Fruit fly (Drosophila melanogaster) whole organism, wandering third instar larva: ENCODE results near the gene CG43182.

Source experiments
- Abd-B ChIP-seq: fragments of >200 bp; optimal IDR thresholded peaks from 2 replicates; lab custom pipeline; 2017; ENCODE audit warnings: missing biosample characterization, missing genetic modification characterization
- CG32264 ChIP-seq: fragments of 200-800 bp; sonication (Bioruptor generic); optimal IDR thresholded peaks from 2 replicates; lab custom pipeline; 2016; ENCODE audit warnings: missing biosample characterization, missing genetic modification characterization
- CG9705 ChIP-seq: fragments of 200-800 bp; sonication (Bioruptor generic); optimal IDR thresholded peaks from 2 replicates; lab custom pipeline; 2018; ENCODE audit warnings: missing biosample characterization, mild to moderate bottlenecking, missing genetic modification characterization
- CrebA ChIP-seq: fragments of 200-800 bp; sonication (Bioruptor generic); optimal IDR thresholded peaks from 2 replicates; lab custom pipeline; 2016; ENCODE audit warnings: missing biosample characterization, mild to moderate bottlenecking, missing genetic modification characterization, borderline replicate concordance
- Dif ChIP-seq: fragments of 200-275, 200-300 bp; sonication (Bioruptor generic); optimal IDR thresholded peaks from 2 replicates; lab custom pipeline; 2018; ENCODE audit warnings: missing biosample characterization, missing genetic modification characterization; ENCODE audit not compliant: partially characterized antibody
- GATAd ChIP-seq: sonication (Bioruptor generic); optimal IDR thresholded peaks from 2 replicates; lab custom pipeline; 2016; ENCODE audit warnings: missing biosample characterization, missing genetic modification characterization
- HLH106 ChIP-seq: fragments of 200-800 bp; optimal IDR thresholded peaks from 3 replicates; lab custom pipeline; 2019; ENCODE audit warnings: missing biosample characterization, mild to moderate bottlenecking, missing genetic modification characterization, moderate library complexity
- Hr78 ChIP-seq: fragments of >200 bp; optimal IDR thresholded peaks from 2 replicates; lab custom pipeline; 2017; ENCODE audit warnings: missing biosample characterization, missing genetic modification characterization
- Hr83 ChIP-seq: fragments of 200-300 bp; sonication (Bioruptor generic); optimal IDR thresholded peaks from 2 replicates; lab custom pipeline; 2016; ENCODE audit warnings: missing biosample characterization, mild to moderate bottlenecking, missing genetic modification characterization, moderate library complexity; ENCODE audit not compliant: poor library complexity, severe bottlenecking
- Mio ChIP-seq: sonication (Bioruptor generic); optimal IDR thresholded peaks from 2 replicates; lab custom pipeline; 2016; ENCODE audit warnings: missing biosample characterization, missing genetic modification characterization
- Myc ChIP-seq: fragments of >200 bp; optimal IDR thresholded peaks from 2 replicates; lab custom pipeline; 2017
- N ChIP-seq: fragments of >200 bp; optimal IDR thresholded peaks from 2 replicates; lab custom pipeline; 2018; ENCODE audit warnings: missing biosample characterization, missing external identifiers, missing genetic modification characterization
- OdsH ChIP-seq: fragments of 200-800 bp; sonication (Bioruptor generic); optimal IDR thresholded peaks from 2 replicates; lab custom pipeline; 2016; ENCODE audit warnings: missing biosample characterization, mild to moderate bottlenecking, missing genetic modification characterization
- Sp1 ChIP-seq: fragments of 200-800 bp; sonication (Bioruptor generic); optimal IDR thresholded peaks from 3 replicates; lab custom pipeline; 2019; ENCODE audit warnings: missing biosample characterization, mild to moderate bottlenecking, missing genetic modification characterization, moderate library complexity
- Vsx2 ChIP-seq: fragments of 200-300, 225-300 bp; sonication (Bioruptor generic); optimal IDR thresholded peaks from 2 replicates; lab custom pipeline; 2018; ENCODE audit warnings: missing biosample characterization, missing genetic modification characterization; ENCODE audit not compliant: partially characterized antibody
- brk ChIP-seq: fragments of 200-800 bp; sonication (Bioruptor generic); optimal IDR thresholded peaks from 2 replicates; lab custom pipeline; 2016; ENCODE audit warnings: missing biosample characterization, mild to moderate bottlenecking, missing genetic modification characterization
- dl ChIP-seq, 2 experiments: fragments of 175-275, 200-275 bp in 1 of 2; fragments of 200-275 bp in 1 of 2; sonication (Bioruptor generic); optimal IDR thresholded peaks; lab custom pipeline; 2018; ENCODE audit warnings: mild to moderate bottlenecking in 2 of 2, missing biosample characterization in 2 of 2, missing genetic modification characterization in 2 of 2, moderate library complexity in 2 of 2; ENCODE audit not compliant: partially characterized antibody in 2 of 2, insufficient read depth in 1 of 2
- dmrt93B ChIP-seq: fragments of 200-800 bp; sonication (Bioruptor generic); optimal IDR thresholded peaks from 2 replicates; lab custom pipeline; 2018; ENCODE audit warnings: missing biosample characterization, mild to moderate bottlenecking, missing genetic modification characterization
- dsf ChIP-seq: sonication (Bioruptor generic); optimal IDR thresholded peaks from 2 replicates; lab custom pipeline; 2016; ENCODE audit warnings: missing biosample characterization, missing genetic modification characterization, borderline replicate concordance
- ey ChIP-seq: fragments of 200-800 bp; sonication (Bioruptor generic); optimal IDR thresholded peaks from 2 replicates; lab custom pipeline; 2016; ENCODE audit warnings: missing biosample characterization, missing genetic modification characterization
- fru ChIP-seq: fragments of 200-800 bp; sonication (Bioruptor generic); optimal IDR thresholded peaks from 3 replicates; lab custom pipeline; 2016; ENCODE audit warnings: missing biosample characterization, mild to moderate bottlenecking, missing genetic modification characterization
- h ChIP-seq: fragments of 200-800 bp; sonication (Bioruptor generic); optimal IDR thresholded peaks from 3 replicates; lab custom pipeline; 2016; ENCODE audit warnings: missing biosample characterization, mild to moderate bottlenecking, missing genetic modification characterization
- jim ChIP-seq: fragments of 175-275, 200-325 bp; sonication (Bioruptor generic); optimal IDR thresholded peaks from 2 replicates; lab custom pipeline; 2016; ENCODE audit warnings: missing biosample characterization, mild to moderate bottlenecking, missing genetic modification characterization
- lola ChIP-seq: fragments of >200 bp; optimal IDR thresholded peaks from 2 replicates; lab custom pipeline; 2017; ENCODE audit warnings: missing biosample characterization, missing genetic modification characterization
- pan ChIP-seq: fragments of >200 bp; optimal IDR thresholded peaks from 2 replicates; lab custom pipeline; 2017
- psq ChIP-seq: fragments of 200-800 bp; sonication (Bioruptor generic); optimal IDR thresholded peaks from 3 replicates; lab custom pipeline; 2017; ENCODE audit warnings: missing biosample characterization, mild to moderate bottlenecking, missing genetic modification characterization, moderate library complexity
- rgr ChIP-seq: fragments of 200-800 bp; sonication (Bioruptor generic); optimal IDR thresholded peaks from 3 replicates; lab custom pipeline; 2016; ENCODE audit warnings: missing biosample characterization, mild to moderate bottlenecking, missing genetic modification characterization
- sage ChIP-seq: fragments of 200-800 bp; sonication (Bioruptor generic); optimal IDR thresholded peaks from 2 replicates; lab custom pipeline; 2016; ENCODE audit warnings: missing biosample characterization, mild to moderate bottlenecking, missing genetic modification characterization
- sv ChIP-seq: fragments of 200-800 bp; sonication (Bioruptor generic); optimal IDR thresholded peaks from 3 replicates; lab custom pipeline; 2016; ENCODE audit warnings: missing biosample characterization, missing genetic modification characterization
- tai ChIP-seq: sonication (Bioruptor generic); optimal IDR thresholded peaks from 2 replicates; lab custom pipeline; 2016; ENCODE audit warnings: missing biosample characterization, missing genetic modification characterization
- woc ChIP-seq: sonication (Bioruptor generic); optimal IDR thresholded peaks from 2 replicates; lab custom pipeline; 2016; ENCODE audit warnings: missing biosample characterization, mild to moderate bottlenecking, missing genetic modification characterization

Gene CG43182

DNA sequence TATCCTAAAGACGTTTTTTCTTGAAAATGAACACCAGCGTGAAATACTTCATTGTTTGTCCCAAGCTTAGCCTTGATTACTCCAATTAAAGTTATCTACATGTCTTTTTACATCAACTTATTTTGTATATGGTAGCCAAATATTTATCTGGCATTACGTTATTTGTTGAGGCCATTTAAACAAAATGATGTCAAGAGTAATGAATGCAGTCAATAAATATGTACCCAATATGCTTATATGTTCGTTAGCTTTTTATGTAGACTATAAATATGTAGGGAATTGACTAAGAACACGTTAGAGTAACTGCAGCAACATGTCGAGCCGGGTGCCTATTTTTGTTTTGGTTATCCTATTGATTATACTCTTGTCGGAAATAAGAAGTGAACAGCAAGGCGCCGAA, 2.6 kb upstream of the CG43182 start, which contains the start of gene CG43181:
Gene CG43181, plus strand, starts transcription at position 301 of the 400 bp plus-strand sequence.
- TF ChIP-seq dsf (GFP tag; lab: Kevin White, UChicago) (no peak), CG9705 (GFP tag; lab: Kevin White, UChicago) (no peak), lola (GFP tag; lab: Kevin White, UChicago) (no peak), Dif (GFP tag; lab: Kevin White, UChicago) (no peak), CG32264 (GFP tag; lab: Kevin White, UChicago) (no peak), jim (no peak), Abd-B (no peak), GATAd (GFP tag; lab: Kevin White, UChicago) (no peak)

DNA sequence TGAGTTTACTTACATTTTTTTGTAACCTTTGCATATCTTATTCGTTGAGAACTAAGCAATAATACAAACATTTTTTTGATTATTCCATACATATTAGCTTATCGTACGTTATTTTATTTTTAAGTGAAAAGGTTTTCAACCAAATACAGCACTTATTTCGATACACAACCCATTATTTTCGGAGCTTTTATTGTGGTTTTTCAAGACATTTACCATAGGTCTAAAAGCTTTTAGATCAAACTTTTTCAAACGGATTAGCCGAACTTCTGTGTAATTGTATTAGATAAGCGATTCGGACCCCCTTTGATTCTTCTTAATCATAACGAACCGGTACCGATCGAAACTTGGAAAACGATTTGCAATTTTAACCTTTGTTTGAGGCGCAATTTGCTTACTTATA, 1.9 kb upstream of the CG43182 start:
- TF ChIP-seq lola (GFP tag; lab: Kevin White, UChicago) = no peak
- no peak for TF ChIP-seq CG9705 (GFP tag; lab: Kevin White, UChicago)
- TF ChIP-seq HLH106 (tag; lab: Kevin White, UChicago) = no peak
- TF ChIP-seq psq (GFP tag; lab: Kevin White, UChicago) = no peak
- TF ChIP-seq CG32264 (GFP tag; lab: Kevin White, UChicago) = no peak
- no peak for TF ChIP-seq pan (lab: Kevin White, UChicago)
- TF ChIP-seq woc (GFP tag; lab: Kevin White, UChicago) = no peak
- TF ChIP-seq dmrt93B = no peak
- TF ChIP-seq brk (GFP tag; lab: Kevin White, UChicago) = no peak
- TF ChIP-seq Myc = no peak
- TF ChIP-seq h (GFP tag; lab: Kevin White, UChicago) = no peak
- TF ChIP-seq Abd-B = no peak
- no peak for TF ChIP-seq jim
- no peak for TF ChIP-seq ey
- TF ChIP-seq, all 38 proteins: peak for 0

DNA sequence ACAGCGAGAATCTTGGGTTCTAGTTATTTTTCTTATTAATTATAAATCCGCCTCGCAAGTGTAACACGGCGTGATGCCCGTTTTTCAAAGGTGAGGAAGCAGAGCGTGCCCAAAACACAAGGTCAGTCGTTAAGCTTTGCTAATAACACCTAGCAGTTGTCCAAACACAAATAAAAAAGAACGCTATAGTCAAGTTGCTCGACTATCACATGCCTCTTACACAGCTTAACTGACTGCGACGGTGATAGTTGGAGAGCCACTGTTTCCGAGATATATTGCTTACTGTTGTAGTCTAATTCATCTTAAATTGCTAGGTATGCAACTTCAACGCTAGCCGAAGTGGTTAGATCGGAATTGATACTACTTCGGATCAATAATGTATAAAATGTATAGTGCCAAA, 1.3 kb upstream of the CG43182 start:
- TF ChIP-seq CG9705 (GFP tag; lab: Kevin White, UChicago) (no peak), Abd-B (no peak), N (GFP tag; lab: Kevin White, UChicago) (no peak), HLH106 (tag; lab: Kevin White, UChicago) (no peak), pan (lab: Kevin White, UChicago) (no peak), tai (GFP tag; lab: Kevin White, UChicago) (no peak), Hr78 (no peak), Dif (GFP tag; lab: Kevin White, UChicago) (no peak)

DNA sequence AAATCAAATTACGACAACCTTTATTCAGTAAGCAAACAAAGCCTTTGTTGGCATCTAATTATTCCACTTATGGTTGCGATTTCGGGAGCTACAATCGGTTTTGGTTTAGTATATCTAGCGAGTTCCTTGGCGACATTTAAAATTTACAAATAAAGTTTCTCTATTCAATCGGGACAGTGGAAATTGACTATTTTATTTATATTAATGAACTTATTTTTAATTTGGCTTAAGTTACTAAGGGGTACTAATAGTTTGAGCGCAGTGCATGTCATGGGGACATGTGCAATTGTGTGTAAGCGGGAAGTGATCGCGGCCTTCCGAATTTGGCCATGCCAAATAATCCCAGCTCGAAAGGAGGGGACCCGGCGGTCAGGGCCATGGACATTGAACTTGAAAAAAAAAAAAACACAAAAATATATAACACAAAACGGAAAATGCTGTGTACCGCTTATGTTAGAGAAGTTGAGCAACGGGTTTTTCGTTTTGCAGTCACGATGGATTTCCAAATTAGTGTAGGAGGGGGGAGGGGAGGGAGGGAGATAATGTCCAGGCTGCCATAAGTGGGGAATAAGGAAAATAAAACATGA, 1.2 kb downstream of the CG43182 start:
- no peak for TF ChIP-seq Sp1 (GFP tag; lab: Kevin White, UChicago)
- TF ChIP-seq CrebA = no peak
- no peak for TF ChIP-seq Myc
- TF ChIP-seq fru (GFP tag; lab: Kevin White, UChicago) = no peak
- TF ChIP-seq Dif (GFP tag; lab: Kevin White, UChicago) = no peak
- no peak for TF ChIP-seq tai (GFP tag; lab: Kevin White, UChicago)
- TF ChIP-seq CG32264 (GFP tag; lab: Kevin White, UChicago) = no peak
- no peak for TF ChIP-seq jim
- TF ChIP-seq Vsx2 (GFP tag; lab: Kevin White, UChicago) = no peak
- TF ChIP-seq psq (GFP tag; lab: Kevin White, UChicago) = no peak
- TF ChIP-seq OdsH = no peak
- no peak for TF ChIP-seq CG9705 (GFP tag; lab: Kevin White, UChicago)

DNA sequence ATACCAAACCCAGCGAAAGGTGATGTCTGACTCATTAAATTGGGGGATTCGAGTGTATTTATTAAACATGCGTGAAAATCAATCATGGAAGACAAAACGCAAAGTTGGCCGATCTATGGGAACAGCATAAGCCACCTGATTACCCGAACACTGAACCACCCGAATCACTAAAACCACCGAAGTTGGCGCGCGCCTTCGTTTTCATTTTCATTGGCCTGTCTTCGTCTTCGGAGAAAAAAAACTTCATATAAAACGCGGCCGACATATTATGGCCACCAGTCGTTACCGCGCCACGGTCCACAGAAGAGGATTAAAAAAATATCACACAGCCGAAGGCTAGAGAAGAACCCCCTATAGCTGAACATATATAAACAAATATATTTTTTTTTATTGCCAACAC, 3.4 kb downstream of the CG43182 start, which contains the start of gene y:
Gene y, plus strand, starts transcription at position 278 of the 400 bp plus-strand sequence.
- TF ChIP-seq Abd-B (no peak), rgr (GFP tag; lab: Kevin White, UChicago) (no peak), sv (GFP tag; lab: Kevin White, UChicago) (no peak), Hr78 (no peak), psq (GFP tag; lab: Kevin White, UChicago) (no peak), Sp1 (GFP tag; lab: Kevin White, UChicago) (no peak), CrebA (no peak), dl (GFP tag; optimal IDR thresholded peaks at IDR 0.05; lab: Kevin White, UChicago; ENCODE audit: insufficient read depth in 1 of 2, partially characterized antibody in 2 of 2) (no peak), sage (GFP tag; lab: Kevin White, UChicago) (no peak), woc (GFP tag; lab: Kevin White, UChicago) (no peak), Mio (no peak), Hr83 (GFP tag; lab: Kevin White, UChicago) (no peak), brk (GFP tag; lab: Kevin White, UChicago) (no peak), HLH106 (tag; lab: Kevin White, UChicago) (no peak), fru (GFP tag; lab: Kevin White, UChicago) (no peak), pan (lab: Kevin White, UChicago) (no peak), tai (GFP tag; lab: Kevin White, UChicago) (no peak)
